Worm (Caenorhabditis elegans): ENCODE results near the gene F23H11.4.

DNA sequence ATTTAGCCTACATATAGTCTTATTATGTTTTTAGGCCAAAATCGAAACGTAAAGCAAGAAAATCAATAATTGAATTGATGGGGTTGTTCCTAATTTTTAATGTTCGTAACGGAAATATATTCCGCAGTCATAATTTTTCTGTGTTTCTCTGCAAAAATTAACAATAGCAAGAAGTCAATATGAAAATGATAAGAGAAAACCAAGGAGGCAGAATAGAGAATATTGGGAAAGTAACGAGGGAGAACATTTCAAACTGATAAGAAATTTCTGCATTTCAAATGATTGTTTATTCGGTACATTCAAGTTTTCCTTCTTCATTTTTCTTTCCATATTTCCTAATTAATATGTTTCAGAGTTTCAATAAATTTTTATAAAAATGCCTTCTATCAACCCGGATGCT lies 48.6 kb upstream of the F23H11.4 start, which contains the start of gene fbxa-54:
- TF ChIP-seq mdl-1 (tag; optimal IDR thresholded peaks at IDR 0.05) (no peak), aly-2 (tag; optimal IDR thresholded peaks at IDR 0.05) (no peak), lsy-2 (tag; optimal IDR thresholded peaks at IDR 0.05) (no peak), nhr-12 (tag; optimal IDR thresholded peaks at IDR 0.05) (no peak), fos-1 (tag; optimal IDR thresholded peaks at IDR 0.05) (peak; percentile 84), lin-13 (GFP tag; optimal IDR thresholded peaks at IDR 0.05) (no peak), elt-3 (tag; optimal IDR thresholded peaks at IDR 0.05) (no peak), nhr-237 (tag; optimal IDR thresholded peaks at IDR 0.05) (no peak), nhr-10 (tag; optimal IDR thresholded peaks at IDR 0.05) (no peak), R02D3.7 (tag; optimal IDR thresholded peaks at IDR 0.05) (no peak)

Measured in whole organism, L2 larva.